Fruit fly (Drosophila melanogaster): ENCODE data around the gene Hsp110.

Gene Hsp110

DNA sequence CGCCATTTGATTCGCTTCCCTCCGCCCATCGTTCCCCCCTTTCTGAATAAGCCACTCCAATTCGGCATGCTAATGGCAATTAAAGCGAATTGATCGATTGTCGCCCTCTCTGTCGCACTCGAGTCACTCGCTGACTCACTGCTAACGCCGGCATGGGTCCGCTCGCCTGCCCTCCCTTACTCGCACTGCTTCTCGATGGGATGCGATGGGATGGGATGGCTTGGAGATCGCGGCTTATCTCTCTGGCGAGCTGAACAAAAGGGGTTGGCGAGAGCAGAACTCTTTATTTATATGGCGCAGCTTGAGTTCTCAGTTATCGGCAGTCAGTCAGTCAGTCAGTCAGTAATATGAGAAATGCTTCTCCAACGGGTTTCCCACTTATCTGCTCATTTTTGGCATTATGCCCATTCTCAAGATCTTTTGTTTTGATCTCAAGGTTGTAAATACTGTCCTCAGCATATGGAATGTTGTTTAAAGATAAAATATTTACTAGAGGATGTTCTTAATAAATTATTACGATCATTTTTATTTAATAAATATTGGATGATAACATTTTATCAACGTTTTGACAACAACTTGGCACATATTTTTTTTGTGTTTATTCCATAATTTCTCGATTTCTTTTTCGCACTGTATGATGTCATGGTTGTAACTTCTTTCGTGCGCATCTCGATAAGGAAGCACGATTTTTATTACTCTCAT is 19.1 kb downstream of the Hsp110 start:
- TF ChIP-seq CG10348 (GFP tag; IDR thresholded peaks at IDR 0.05) (no peak), CG13204 (GFP tag; optimal IDR thresholded peaks at IDR 0.05) (peak; percentile 90)

DNA sequence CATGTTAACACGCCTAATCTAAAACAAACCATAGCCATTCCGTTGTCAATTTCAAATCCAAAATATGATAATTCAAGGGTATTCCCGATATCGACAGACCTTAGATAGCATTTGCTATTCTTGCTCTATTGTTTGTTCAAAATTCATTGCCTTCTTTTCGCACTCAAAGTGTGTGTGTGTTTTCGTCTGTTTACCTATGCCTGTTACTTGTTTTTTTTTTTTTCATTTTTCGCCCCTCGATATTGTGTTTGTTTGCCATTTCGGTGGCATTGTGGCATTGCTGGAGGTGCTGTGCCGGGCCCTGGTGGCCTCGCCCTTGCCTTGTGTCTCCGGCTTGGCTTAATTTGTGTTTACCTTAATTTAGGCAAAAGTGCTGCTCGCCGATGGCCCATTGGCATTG is 20.0 kb downstream of the Hsp110 start:
- no peak for TF ChIP-seq CG8159 (tag; optimal IDR thresholded peaks at IDR 0.05)
- TF ChIP-seq rn (GFP tag; IDR thresholded peaks at IDR 0.05), result no peak

DNA sequence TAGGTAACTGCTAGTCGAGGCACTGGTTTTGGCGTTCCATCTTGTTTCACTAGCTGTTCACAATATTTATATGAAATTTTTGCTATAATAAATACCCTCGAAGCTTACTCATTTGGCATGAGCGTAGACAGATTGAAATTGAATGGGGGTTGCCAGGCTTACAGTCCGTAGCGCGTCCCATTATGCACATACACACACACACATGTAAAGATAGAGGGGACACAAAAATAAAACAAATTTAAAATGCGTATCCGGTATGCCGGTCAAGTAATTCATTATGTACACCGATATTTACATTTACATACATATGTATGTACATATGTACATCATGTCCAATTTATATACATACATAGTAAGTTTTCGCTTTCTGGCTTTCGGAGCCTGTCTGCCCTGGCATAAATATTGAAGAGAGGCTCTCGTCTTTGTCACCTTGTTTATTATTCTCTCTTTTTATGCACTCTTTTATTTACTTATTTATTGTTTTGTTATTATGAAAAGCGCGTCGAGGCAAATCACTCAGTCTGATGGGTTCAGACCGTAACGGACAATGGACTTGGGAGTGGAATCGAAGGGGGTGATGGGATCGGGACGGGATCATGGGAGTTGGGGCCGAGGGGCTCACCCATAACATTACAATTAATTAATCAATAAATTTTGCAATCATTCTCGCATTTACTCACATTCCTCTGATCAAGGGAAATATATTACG is 22.6 kb downstream of the Hsp110 start:
- TF ChIP-seq CG8159 (tag; optimal IDR thresholded peaks at IDR 0.05) (peak; percentile 46), CG10348 (GFP tag; IDR thresholded peaks at IDR 0.05) (no peak), CG14655 (GFP tag; optimal IDR thresholded peaks at IDR 0.05) (peak; percentile 37), CG9948 (tag; optimal IDR thresholded peaks at IDR 0.05) (no peak), CG4496 (GFP tag; IDR thresholded peaks at IDR 0.05) (peak; percentile 51; the same call in 2 of the 3 replicates), D1 (tag; optimal IDR thresholded peaks at IDR 0.05) (no peak), CG17806 (tag; optimal IDR thresholded peaks at IDR 0.05) (peak; percentile 12), fd96Ca (GFP tag; IDR thresholded peaks at IDR 0.05) (peak; percentile 68; the same call in 2 of the 3 replicates), CG15710 (tag; optimal IDR thresholded peaks at IDR 0.05) (peak; percentile 36), Pif1A (GFP tag; optimal IDR thresholded peaks at IDR 0.05) (peak; percentile 46), CG34367 (tag; optimal IDR thresholded peaks at IDR 0.05) (peak; percentile 17), Ets98B (GFP tag; IDR thresholded peaks at IDR 0.05) (peak; percentile 48), rn (GFP tag; IDR thresholded peaks at IDR 0.05) (no peak), Snoo (tag; optimal IDR thresholded peaks at IDR 0.05) (no peak), CG8301 (tag; optimal IDR thresholded peaks at IDR 0.05) (peak; percentile 20), CG13204 (GFP tag; optimal IDR thresholded peaks at IDR 0.05) (peak; percentile 44), CG12605 (GFP tag; IDR thresholded peaks at IDR 0.05) (peak; percentile 71), EcR (GFP tag; optimal IDR thresholded peaks at IDR 0.05) (peak; percentile 86), Pif1B (GFP tag; optimal IDR thresholded peaks at IDR 0.05) (peak; percentile 47), gl (tag; optimal IDR thresholded peaks at IDR 0.05) (peak; percentile 66), CG32121 (GFP tag; IDR thresholded peaks at IDR 0.05) (peak; percentile 45)

DNA sequence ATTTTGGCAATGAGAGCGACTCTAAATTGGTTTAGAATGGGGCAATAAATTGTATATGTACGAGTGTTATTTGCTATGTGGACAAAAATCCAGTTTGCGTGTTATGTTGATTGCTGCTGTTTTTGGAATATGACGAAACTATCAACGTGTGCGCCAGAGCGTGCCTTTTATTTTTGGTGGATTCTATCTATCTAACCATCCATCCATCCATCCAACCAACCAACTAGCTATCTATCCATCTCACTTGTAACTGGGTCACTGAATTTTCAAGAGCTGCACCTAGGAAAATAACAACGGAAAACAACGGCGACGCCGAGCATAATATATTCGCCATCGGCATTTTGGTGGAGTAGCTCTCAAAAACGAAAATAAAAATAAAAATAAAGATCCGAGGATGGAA is 25.9 kb downstream of the Hsp110 start:
- TF ChIP-seq CG32121 (GFP tag; IDR thresholded peaks at IDR 0.05) (peak; percentile 15; the same call in 1 of the 2 replicates), CG34367 (tag; optimal IDR thresholded peaks at IDR 0.05) (no peak)

DNA sequence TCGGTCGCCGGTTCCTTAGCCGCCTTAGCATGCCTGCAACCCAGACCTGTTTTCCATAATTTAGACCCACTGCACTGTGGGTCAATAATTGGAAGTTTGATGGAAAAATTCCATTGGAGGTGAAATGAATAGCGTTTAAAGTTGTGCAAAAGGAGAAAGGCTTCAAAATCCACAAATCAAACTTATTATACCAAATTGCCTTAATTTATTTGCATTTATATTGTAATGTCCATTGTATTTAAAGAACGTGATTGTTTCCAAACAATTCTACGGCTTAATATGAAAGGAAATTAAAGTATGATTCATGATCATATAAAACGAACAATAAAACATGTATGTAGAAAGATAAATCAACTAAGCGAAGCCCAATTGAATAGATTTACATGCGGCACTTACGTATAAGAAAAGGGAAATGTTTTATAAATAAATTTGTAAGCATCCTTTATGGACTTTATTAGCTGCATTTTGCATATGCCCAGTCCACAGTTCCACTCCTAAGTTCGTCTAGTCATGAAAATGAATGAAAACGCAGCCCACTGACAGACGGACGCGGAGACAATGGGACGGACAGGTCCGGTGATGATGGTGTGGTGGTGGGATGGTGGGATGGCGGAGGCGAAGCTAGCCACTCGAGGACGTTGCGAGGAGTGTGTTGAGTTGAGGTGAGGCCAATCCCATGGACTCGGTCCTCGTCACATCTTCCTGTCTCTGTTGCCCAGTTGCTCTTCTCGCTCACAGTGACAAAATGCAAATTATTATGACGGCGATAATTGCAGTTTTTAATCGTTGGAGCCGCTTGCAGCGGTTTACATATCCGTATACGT is 26.6 kb downstream of the Hsp110 start:
- TF ChIP-seq Snoo (tag; optimal IDR thresholded peaks at IDR 0.05) (no peak), CG17806 (tag; optimal IDR thresholded peaks at IDR 0.05) (no peak), CG34367 (tag; optimal IDR thresholded peaks at IDR 0.05) (peak; percentile 18), fd96Ca (GFP tag; IDR thresholded peaks at IDR 0.05) (peak; percentile 15; the same call in 1 of the 3 replicates), CG9948 (tag; optimal IDR thresholded peaks at IDR 0.05) (peak; percentile 39), CG13204 (GFP tag; optimal IDR thresholded peaks at IDR 0.05) (peak; percentile 33), D1 (tag; optimal IDR thresholded peaks at IDR 0.05) (no peak), rn (GFP tag; IDR thresholded peaks at IDR 0.05) (no peak), CG32121 (GFP tag; IDR thresholded peaks at IDR 0.05) (0 out of 2 replicates have a peak, but pooled peaks have one; percentile 16), Ets98B (GFP tag; IDR thresholded peaks at IDR 0.05) (no peak; the same call in 1 of the 2 replicates), Pif1A (GFP tag; optimal IDR thresholded peaks at IDR 0.05) (peak; percentile 23), Pif1B (GFP tag; optimal IDR thresholded peaks at IDR 0.05) (no peak), CG14655 (GFP tag; optimal IDR thresholded peaks at IDR 0.05) (no peak), CG10348 (GFP tag; IDR thresholded peaks at IDR 0.05) (peak; percentile 54), gl (tag; optimal IDR thresholded peaks at IDR 0.05) (no peak), CG8159 (tag; optimal IDR thresholded peaks at IDR 0.05) (no peak), CG15710 (tag; optimal IDR thresholded peaks at IDR 0.05) (peak; percentile 35), CG8301 (tag; optimal IDR thresholded peaks at IDR 0.05) (peak; percentile 43), CG12605 (GFP tag; IDR thresholded peaks at IDR 0.05) (no peak), EcR (GFP tag; optimal IDR thresholded peaks at IDR 0.05) (peak; percentile 78), CG4496 (GFP tag; IDR thresholded peaks at IDR 0.05) (peak; percentile 27; the same call in 1 of the 3 replicates)

DNA sequence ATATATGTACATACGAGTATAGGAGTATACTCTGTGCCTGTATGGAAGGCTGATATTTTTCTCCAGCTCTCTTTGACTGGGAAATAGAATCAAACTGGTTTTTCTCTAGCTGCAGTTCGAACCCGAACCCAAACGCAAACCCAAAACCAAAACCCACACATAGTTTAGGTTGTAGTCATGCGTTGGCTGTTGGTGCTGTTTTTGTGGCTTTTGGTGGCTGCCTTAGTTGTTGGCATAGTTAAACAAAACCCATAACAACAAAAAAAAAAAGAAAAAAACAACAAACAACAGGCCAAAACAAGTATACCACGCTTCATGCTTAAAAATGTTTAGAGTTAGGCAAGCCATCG is 27.2 kb downstream of the Hsp110 start:
- no peak for TF ChIP-seq EcR (GFP tag; optimal IDR thresholded peaks at IDR 0.05)
